Fruit fly (Drosophila melanogaster): ENCODE measurements around the gene bdwf.
A peak's percentile ranks its signal among the peaks of the same experiment; 100 is the strongest.

Gene bdwf

dm6 chr3R:17048867-17049266 is 5.9 kb upstream of the bdwf start (continued):
- TF ChIP-seq hkb (optimal IDR thresholded peaks at IDR 0.05) (no peak), hkb (GFP tag; IDR thresholded peaks at IDR 0.05) (peak; percentile 51; the same call in 1 of the 2 replicates), CG6854 (GFP tag; optimal IDR thresholded peaks at IDR 0.05) (no peak), CG14014 (GFP tag; IDR thresholded peaks at IDR 0.05) (no peak), CG3065 (GFP tag; optimal IDR thresholded peaks at IDR 0.05) (no peak), dimm (GFP tag; IDR thresholded peaks at IDR 0.05) (no peak), klu (GFP tag; IDR thresholded peaks at IDR 0.05) (no peak), Ssrp (tag; optimal IDR thresholded peaks at IDR 0.05) (peak; percentile 54), Drgx (GFP tag; IDR thresholded peaks at IDR 0.05) (peak; percentile 18; the same call in 1 of the 2 replicates), CG2875 (GFP tag; optimal IDR thresholded peaks at IDR 0.05) (peak; percentile 31), ranshi (GFP tag; IDR thresholded peaks at IDR 0.05) (no peak), CG4707 (GFP tag; optimal IDR thresholded peaks at IDR 0.05) (no peak), Mes4 (GFP tag; optimal IDR thresholded peaks at IDR 0.05) (no peak), CG17829 (tag; optimal IDR thresholded peaks at IDR 0.05) (peak; percentile 49), Aef1 (GFP tag; IDR thresholded peaks at IDR 0.05) (no peak), Xrp1 (GFP tag; IDR thresholded peaks at IDR 0.05) (peak; percentile 47), ERR (GFP tag; optimal IDR thresholded peaks at IDR 0.05) (no peak), crp (GFP tag; optimal IDR thresholded peaks at IDR 0.05) (no peak), scrt (GFP tag; optimal IDR thresholded peaks at IDR 0.05) (no peak), z (GFP tag; IDR thresholded peaks at IDR 0.05) (no peak), CG2712 (tag; optimal IDR thresholded peaks at IDR 0.05) (peak; percentile 64), CG13123 (GFP tag; optimal IDR thresholded peaks at IDR 0.05) (no peak), CG10209 (GFP tag; optimal IDR thresholded peaks at IDR 0.05) (peak; percentile 47), CG32767 (GFP tag; IDR thresholded peaks at IDR 0.05) (0 out of 2 replicates have a peak, but pooled peaks have one; percentile 28), CG13775 (GFP tag; optimal IDR thresholded peaks at IDR 0.05) (peak; percentile 31), CG18619 (GFP tag; optimal IDR thresholded peaks at IDR 0.05) (no peak), dpn (GFP tag; optimal IDR thresholded peaks at IDR 0.05) (peak in 1 of 2 experiments; percentile 11), schlank (tag; optimal IDR thresholded peaks at IDR 0.05) (no peak), CG6272 (GFP tag; IDR thresholded peaks at IDR 0.05) (no peak), zf30C (GFP tag; optimal IDR thresholded peaks at IDR 0.05) (peak; percentile 23), Doc2 (GFP tag; IDR thresholded peaks at IDR 0.05) (no peak), gfzf (GFP tag; optimal IDR thresholded peaks at IDR 0.05) (no peak), CG32532 (GFP tag; IDR thresholded peaks at IDR 0.05) (no peak), CG9727 (GFP tag; optimal IDR thresholded peaks at IDR 0.05) (peak; percentile 26), Med (GFP tag) (peak; percentile 49), gcm (GFP tag; optimal IDR thresholded peaks at IDR 0.05) (peak; percentile 23), org-1 (GFP tag; optimal IDR thresholded peaks at IDR 0.05) (no peak), CG4730 (GFP tag; IDR thresholded peaks at IDR 0.05) (no peak), Rfx (GFP tag; IDR thresholded peaks at IDR 0.05) (0 out of 2 replicates have a peak, but pooled peaks have one; percentile 41), Oli (tag; optimal IDR thresholded peaks at IDR 0.05) (peak; percentile 49), CG7556 (GFP tag; optimal IDR thresholded peaks at IDR 0.05) (peak; percentile 68), da (GFP tag; optimal IDR thresholded peaks at IDR 0.05) (no peak), CG17359 (tag; optimal IDR thresholded peaks at IDR 0.05) (peak; percentile 7), bigmax (GFP tag; optimal IDR thresholded peaks at IDR 0.05) (no peak), sna (GFP tag; IDR thresholded peaks at IDR 0.05; ENCODE audit: partially characterized antibody) (no peak), Tbp (GFP tag; optimal IDR thresholded peaks at IDR 0.05) (no peak), wor (GFP tag; IDR thresholded peaks at IDR 0.05) (0 out of 2 replicates have a peak, but pooled peaks have one; percentile 31), Fer1 (GFP tag; optimal IDR thresholded peaks at IDR 0.05) (no peak), E2f1 (GFP tag; IDR thresholded peaks at IDR 0.05) (0 out of 2 replicates have a peak, but pooled peaks have one; percentile 19), CG32772 (GFP tag; IDR thresholded peaks at IDR 0.05) (0 out of 2 replicates have a peak, but pooled peaks have one; percentile 26), GATAe (GFP tag; conservative IDR thresholded peaks at IDR 0.05) (no peak)
